Fruit fly (Drosophila melanogaster): Measurements from ENCODE around the gene Gmd.

Gene Gmd

DNA sequence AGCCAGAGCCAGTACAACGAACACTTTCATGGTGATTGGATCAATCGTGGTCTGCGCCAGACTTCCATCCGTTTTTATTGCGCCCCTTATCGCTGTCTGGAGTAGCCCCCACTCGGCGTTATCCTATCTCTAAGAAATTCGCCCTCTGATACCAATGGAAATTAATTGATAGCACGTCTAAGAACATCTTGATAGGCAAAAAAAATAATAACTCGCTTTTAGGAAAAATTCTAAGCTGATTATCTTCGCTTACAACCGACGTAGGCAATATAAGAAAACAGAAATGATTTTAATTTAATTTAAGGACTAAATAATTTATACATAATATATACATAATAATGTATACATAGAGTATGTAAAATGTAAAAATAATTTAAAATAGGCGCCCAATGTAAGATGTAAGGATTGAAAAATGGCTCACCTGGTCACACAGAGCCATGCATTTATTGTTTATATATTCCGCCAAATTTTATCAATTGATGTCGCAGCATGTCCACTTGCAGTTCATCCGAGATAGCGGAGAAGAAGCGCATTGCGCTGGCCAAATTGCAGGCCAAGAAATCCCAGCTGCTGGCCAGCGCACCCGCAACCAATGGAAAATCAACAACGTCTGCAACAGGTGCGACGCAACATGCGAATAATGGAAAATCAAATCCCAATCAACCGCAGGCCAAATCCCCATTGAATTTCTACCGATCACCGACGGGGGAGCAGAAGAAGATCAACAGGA lies 21.6 kb downstream of the Gmd start, which contains the start of the genes Jon25Bi and Marcal1:
Gene Jon25Bi (minus strand): TSS at position 51 of the 730 bp plus-strand sequence.
Gene Marcal1 (plus strand): TSS at position 416 of the 730 bp plus-strand sequence.
- no peak for TF ChIP-seq CG12605 (GFP tag; IDR thresholded peaks at IDR 0.05)
- TF ChIP-seq CG32121 (GFP tag; IDR thresholded peaks at IDR 0.05): no peak
- TF ChIP-seq fd96Ca (GFP tag; IDR thresholded peaks at IDR 0.05): no peak
- no peak for TF ChIP-seq Pif1B (GFP tag; optimal IDR thresholded peaks at IDR 0.05)

DNA sequence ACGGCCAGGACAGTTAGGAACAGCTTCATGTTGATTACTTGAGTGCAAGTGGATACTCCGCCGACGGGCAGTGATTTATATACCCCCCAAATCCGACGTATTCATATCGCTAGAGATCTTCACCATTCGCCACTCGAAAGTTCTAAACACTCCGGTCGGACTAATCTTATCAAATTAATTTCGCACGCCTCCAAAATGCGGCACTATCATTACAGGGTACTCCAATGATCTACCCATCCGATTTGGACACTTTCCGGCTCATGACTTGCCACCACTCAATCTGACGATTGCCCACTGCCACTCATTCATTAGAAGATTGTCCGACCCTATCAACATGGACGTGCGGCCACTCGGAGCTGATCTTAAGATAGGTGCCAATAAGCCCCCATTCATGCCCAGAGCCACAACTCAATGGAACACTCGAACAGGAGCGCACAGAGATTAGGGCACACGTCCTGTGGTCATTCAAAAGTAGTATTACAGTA lies 23.7 kb downstream of the Gmd start, which contains the start of gene Jon25Bii:
Gene Jon25Bii (minus strand): TSS at position 51 of the 485 bp plus-strand sequence.
- TF ChIP-seq gl (tag; optimal IDR thresholded peaks at IDR 0.05) (no peak), CG9948 (tag; optimal IDR thresholded peaks at IDR 0.05) (no peak), CG17806 (tag; optimal IDR thresholded peaks at IDR 0.05) (no peak), CG32121 (GFP tag; IDR thresholded peaks at IDR 0.05) (no peak), CG34367 (tag; optimal IDR thresholded peaks at IDR 0.05) (no peak), D1 (tag; optimal IDR thresholded peaks at IDR 0.05) (no peak), EcR (GFP tag; optimal IDR thresholded peaks at IDR 0.05) (no peak), Ets98B (GFP tag; IDR thresholded peaks at IDR 0.05) (no peak), CG12605 (GFP tag; IDR thresholded peaks at IDR 0.05) (no peak)

DNA sequence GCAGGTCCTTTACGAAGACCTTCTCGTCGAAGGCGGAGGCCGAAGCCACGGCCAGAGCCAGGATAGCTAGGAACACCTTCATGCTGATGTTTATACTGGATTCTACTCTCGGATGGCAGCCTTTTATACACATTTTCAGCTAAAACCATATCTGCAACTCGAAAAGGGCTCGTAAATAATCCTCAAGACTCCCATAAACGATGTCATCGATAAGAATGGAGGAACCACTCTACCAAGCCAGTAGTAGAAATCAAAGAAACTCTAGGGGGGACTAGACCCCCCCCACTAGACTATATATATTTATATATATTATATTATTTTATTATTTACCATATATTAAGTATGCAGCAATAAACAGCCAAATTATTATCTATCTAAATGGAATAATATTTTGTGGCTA lies 26.2 kb downstream of the Gmd start, which contains the start of gene Jon25Biii:
Gene Jon25Biii (minus strand): TSS at position 101 of the 400 bp plus-strand sequence.
- TF ChIP-seq Snoo (tag; optimal IDR thresholded peaks at IDR 0.05): no peak
- TF ChIP-seq CG14655 (GFP tag; optimal IDR thresholded peaks at IDR 0.05): no peak
- TF ChIP-seq fd96Ca (GFP tag; IDR thresholded peaks at IDR 0.05): no peak
- no peak for TF ChIP-seq CG17806 (tag; optimal IDR thresholded peaks at IDR 0.05)
- no peak for TF ChIP-seq Pif1B (GFP tag; optimal IDR thresholded peaks at IDR 0.05)
- TF ChIP-seq Pif1A (GFP tag; optimal IDR thresholded peaks at IDR 0.05): no peak
- TF ChIP-seq CG10348 (GFP tag; IDR thresholded peaks at IDR 0.05): no peak
- TF ChIP-seq CG15710 (tag; optimal IDR thresholded peaks at IDR 0.05): no peak
- no peak for TF ChIP-seq CG9948 (tag; optimal IDR thresholded peaks at IDR 0.05)
- TF ChIP-seq D1 (tag; optimal IDR thresholded peaks at IDR 0.05): no peak
- no peak for TF ChIP-seq EcR (GFP tag; optimal IDR thresholded peaks at IDR 0.05)
- no peak for TF ChIP-seq CG13204 (GFP tag; optimal IDR thresholded peaks at IDR 0.05)
- TF ChIP-seq CG8159 (tag; optimal IDR thresholded peaks at IDR 0.05): no peak
- TF ChIP-seq Ets98B (GFP tag; IDR thresholded peaks at IDR 0.05): no peak
- no peak for TF ChIP-seq CG8301 (tag; optimal IDR thresholded peaks at IDR 0.05)
- no peak for TF ChIP-seq CG34367 (tag; optimal IDR thresholded peaks at IDR 0.05)
- no peak for TF ChIP-seq rn (GFP tag; IDR thresholded peaks at IDR 0.05)
- TF ChIP-seq CG4496 (GFP tag; IDR thresholded peaks at IDR 0.05): no peak
- no peak for TF ChIP-seq CG32121 (GFP tag; IDR thresholded peaks at IDR 0.05)

DNA sequence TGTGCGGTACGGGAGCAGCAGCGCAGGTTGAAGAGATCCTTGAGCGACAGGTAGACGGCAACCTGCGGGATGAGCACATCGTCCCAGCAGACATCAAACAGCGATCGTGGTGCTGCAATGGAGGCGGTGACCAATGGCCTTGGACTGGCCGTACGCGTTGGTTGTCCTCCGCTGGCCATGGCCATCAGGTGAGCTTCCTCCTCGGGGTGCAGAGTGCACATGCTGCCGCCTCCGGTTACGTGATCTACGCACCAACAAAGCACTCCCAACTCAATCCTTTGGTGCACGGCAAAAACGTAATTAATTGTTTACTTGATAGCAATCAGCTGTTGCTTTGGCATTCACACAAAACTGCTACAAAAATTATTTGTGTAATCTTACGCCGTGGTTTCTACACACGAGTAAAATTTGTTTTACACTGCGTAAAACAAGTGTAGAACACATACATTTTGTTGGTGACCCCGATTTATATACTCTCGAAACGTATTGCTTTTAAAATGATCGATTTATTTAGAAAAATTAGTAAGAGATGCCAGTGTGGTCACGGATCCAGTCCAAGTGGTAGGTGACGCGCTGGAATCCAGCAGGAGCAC lies 27.3 kb downstream of the Gmd start, which contains the start of gene jet:
Gene jet (minus strand): TSS at position 332 of the 593 bp plus-strand sequence.
- no peak for TF ChIP-seq CG34367 (tag; optimal IDR thresholded peaks at IDR 0.05)
- no peak for TF ChIP-seq CG8159 (tag; optimal IDR thresholded peaks at IDR 0.05)
- TF ChIP-seq CG9948 (tag; optimal IDR thresholded peaks at IDR 0.05): no peak

DNA sequence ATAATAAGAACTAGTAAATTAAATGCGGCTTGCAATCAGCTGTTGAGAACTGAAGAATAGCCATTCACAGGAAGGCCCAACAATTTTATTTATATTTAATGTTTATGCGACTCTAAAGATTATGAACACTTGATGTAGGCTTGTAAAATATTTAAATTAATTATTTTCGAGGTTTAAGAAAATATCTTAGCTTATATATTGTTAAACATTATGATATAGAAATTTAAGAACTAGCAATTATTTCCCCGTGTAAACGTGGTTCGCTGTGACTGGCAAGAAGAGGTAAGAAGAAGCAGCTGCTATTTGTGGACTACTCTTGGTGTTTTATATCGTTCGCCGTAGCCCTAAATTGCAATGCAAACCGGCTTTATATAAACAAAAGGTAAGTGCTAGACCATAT lies 31.5 kb downstream of the Gmd start, which contains the start of the genes mRpL24 and betaggt-I:
Gene mRpL24 (minus strand): TSS at position 62 of the 400 bp plus-strand sequence.
Gene betaggt-I (plus strand): TSS at position 280 of the 400 bp plus-strand sequence.
- TF ChIP-seq CG8159 (tag; optimal IDR thresholded peaks at IDR 0.05): peak; percentile 97
- TF ChIP-seq CG8301 (tag; optimal IDR thresholded peaks at IDR 0.05): peak; percentile 97
- peak; percentile 99 for TF ChIP-seq CG4496 (GFP tag; IDR thresholded peaks at IDR 0.05)
- peak; percentile 91 for TF ChIP-seq Pif1B (GFP tag; optimal IDR thresholded peaks at IDR 0.05)
- peak; percentile 98 for TF ChIP-seq CG14655 (GFP tag; optimal IDR thresholded peaks at IDR 0.05)
- TF ChIP-seq CG32121 (GFP tag; IDR thresholded peaks at IDR 0.05): peak; percentile 97
- peak; percentile 95 for TF ChIP-seq CG9948 (tag; optimal IDR thresholded peaks at IDR 0.05)
- TF ChIP-seq CG12605 (GFP tag; IDR thresholded peaks at IDR 0.05): peak; percentile 98
- TF ChIP-seq CG15710 (tag; optimal IDR thresholded peaks at IDR 0.05): peak; percentile 99
- peak; percentile 93 for TF ChIP-seq Pif1A (GFP tag; optimal IDR thresholded peaks at IDR 0.05)
- peak; percentile 90 for TF ChIP-seq CG10348 (GFP tag; IDR thresholded peaks at IDR 0.05)
- TF ChIP-seq gl (tag; optimal IDR thresholded peaks at IDR 0.05): peak; percentile 89
- TF ChIP-seq fd96Ca (GFP tag; IDR thresholded peaks at IDR 0.05): peak; percentile 93
- TF ChIP-seq CG17806 (tag; optimal IDR thresholded peaks at IDR 0.05): peak; percentile 97
- no peak for TF ChIP-seq EcR (GFP tag; optimal IDR thresholded peaks at IDR 0.05)
- TF ChIP-seq Snoo (tag; optimal IDR thresholded peaks at IDR 0.05): peak; percentile 96
- peak; percentile 90 for TF ChIP-seq D1 (tag; optimal IDR thresholded peaks at IDR 0.05)
- TF ChIP-seq CG34367 (tag; optimal IDR thresholded peaks at IDR 0.05): peak; percentile 97
- peak; percentile 97 for TF ChIP-seq Ets98B (GFP tag; IDR thresholded peaks at IDR 0.05)
- TF ChIP-seq rn (GFP tag; IDR thresholded peaks at IDR 0.05): peak; percentile 97
- TF ChIP-seq CG13204 (GFP tag; optimal IDR thresholded peaks at IDR 0.05): no peak
